Fruit fly (Drosophila melanogaster) whole organism: ENCODE measurements around the gene NijB.

Source experiments
- CG8478 ChIP-seq: fragments of >200 bp; optimal IDR thresholded peaks from 2 replicates; lab custom pipeline; 2018; ENCODE audit warnings: inconsistent platforms
- Dll ChIP-seq: fragments of >200 bp; optimal IDR thresholded peaks from 2 replicates; lab custom pipeline; 2017
- usp ChIP-seq: fragments of >200 bp; optimal IDR thresholded peaks from 2 replicates; lab custom pipeline; 2017; ENCODE audit warnings: missing biosample characterization, missing genetic modification characterization, mixed read lengths

DNA sequence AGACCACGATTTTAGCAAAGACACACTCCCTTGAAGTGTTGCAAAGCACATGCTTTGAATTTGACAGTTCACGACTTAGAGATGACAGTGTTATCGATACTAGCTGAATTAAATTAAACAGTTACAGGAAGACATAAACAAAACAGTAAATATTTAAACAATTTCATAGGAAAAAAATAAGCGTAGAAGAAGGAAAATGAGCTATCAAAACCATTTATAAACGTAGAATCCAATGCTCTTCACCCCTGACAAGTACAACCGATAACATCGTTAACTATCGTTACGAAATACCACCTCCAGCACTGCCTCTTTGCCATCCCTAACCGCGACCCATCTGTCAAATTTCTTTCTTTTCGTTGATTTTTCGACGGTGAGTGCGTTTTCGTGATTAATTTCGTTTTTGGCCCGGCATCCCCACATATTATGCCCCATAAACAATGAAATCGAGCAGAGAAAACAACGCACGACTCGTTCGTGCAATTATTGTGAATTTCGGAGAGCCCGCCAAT, 6.6 kb downstream of the NijB start, which contains the start of gene RpL26:
- no peak for TF ChIP-seq usp (GFP tag; lab: Kevin White, UChicago)
- TF ChIP-seq CG8478 (lab: Kevin White, UChicago) = no peak
- TF ChIP-seq Dll = no peak
